ENCODE assay signal across 4 worm cellular contexts in the genomic region with DNA sequence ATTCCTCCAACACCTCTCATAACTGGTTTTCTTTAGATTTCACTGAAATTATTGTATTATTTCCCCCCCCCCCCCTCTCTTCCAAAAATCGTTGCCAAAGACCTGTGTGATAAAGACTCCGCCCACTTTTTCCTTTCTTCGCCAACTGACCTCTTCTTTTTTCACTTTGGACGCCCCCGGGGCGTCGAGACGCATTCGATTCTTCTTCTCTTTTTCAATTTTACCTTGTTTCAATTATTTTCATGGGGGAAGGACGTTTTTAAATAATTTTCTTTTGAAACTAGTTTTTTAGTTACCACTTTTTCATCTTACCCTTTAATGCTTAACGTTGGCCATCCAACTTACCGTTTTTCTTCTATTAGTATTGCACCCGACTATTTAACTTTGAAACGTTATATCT.
TF ChIP-seq lines count a peak whose summit lies in the region.

No protein-coding gene starts in this region.

TF ChIP-seq in whole organism, L1 larva, 84 proteins besides CTCF, POLR2A, EP300 and RAD21:
- TF ChIP-seq mep-1 (tag; optimal IDR thresholded peaks at IDR 0.05; lab: Kevin White, UChicago) = no peak
- TF ChIP-seq nhr-85 (tag; lab: Kevin White, UChicago) = peak; percentile 83
- TF ChIP-seq nhr-28 (tag; optimal IDR thresholded peaks at IDR 0.05; lab: Kevin White, UChicago) = no peak
- no peak for TF ChIP-seq nhr-237 (tag; optimal IDR thresholded peaks at IDR 0.05; lab: Kevin White, UChicago)
- peak in 1 of 6 experiments; percentile 15 for TF ChIP-seq elt-3 (tag; optimal IDR thresholded peaks at IDR 0.05; lab: Kevin White, UChicago)
- TF ChIP-seq blmp-1 (tag; optimal IDR thresholded peaks at IDR 0.05; lab: Kevin White, UChicago) = peak; percentile 91
- no peak for TF ChIP-seq nhr-12 (tag; optimal IDR thresholded peaks at IDR 0.05; lab: Kevin White, UChicago)
- TF ChIP-seq egl-13 (tag; optimal IDR thresholded peaks at IDR 0.05; lab: Kevin White, UChicago) = no peak
- TF ChIP-seq fos-1 (tag; optimal IDR thresholded peaks at IDR 0.05; lab: Kevin White, UChicago) = no peak
- TF ChIP-seq grh-1 (GFP tag; IDR thresholded peaks at IDR 0.05; lab: Robert Waterston, UW) = no peak

TF ChIP-seq in whole organism, L2 larva, 48 proteins besides CTCF, POLR2A, EP300 and RAD21:
- TF ChIP-seq nhr-25 (tag; optimal IDR thresholded peaks at IDR 0.05; lab: Kevin White, UChicago) (peak; percentile 30), ceh-82 (tag; optimal IDR thresholded peaks at IDR 0.05; lab: Kevin White, UChicago) (no peak), nhr-237 (tag; optimal IDR thresholded peaks at IDR 0.05; lab: Kevin White, UChicago) (no peak), ama-1 (optimal IDR thresholded peaks at IDR 0.05; lab: Kevin White, UChicago) (peak; percentile 55), mdl-1 (tag; optimal IDR thresholded peaks at IDR 0.05; lab: Kevin White, UChicago) (no peak), C34F6.9 (tag; optimal IDR thresholded peaks at IDR 0.05; lab: Kevin White, UChicago) (no peak), lsy-2 (tag; optimal IDR thresholded peaks at IDR 0.05; lab: Kevin White, UChicago) (no peak)

TF ChIP-seq in whole organism, L3 larva, 47 proteins besides CTCF, POLR2A, EP300 and RAD21:
- TF ChIP-seq nhr-25 (tag; optimal IDR thresholded peaks at IDR 0.05; lab: Kevin White, UChicago) (peak; percentile 37), ama-1 (optimal IDR thresholded peaks at IDR 0.05; lab: Kevin White, UChicago) (peak; percentile 73), daf-12 (tag; optimal IDR thresholded peaks at IDR 0.05; lab: Kevin White, UChicago) (no peak), skn-1 (tag; optimal IDR thresholded peaks at IDR 0.05; lab: Kevin White, UChicago) (no peak), fkh-10 (GFP tag; optimal IDR thresholded peaks at IDR 0.05; lab: Kevin White, UChicago) (no peak), sea-2 (GFP tag; optimal IDR thresholded peaks at IDR 0.05; lab: Kevin White, UChicago) (no peak), ztf-4 (tag; optimal IDR thresholded peaks at IDR 0.05; lab: Kevin White, UChicago) (no peak)

TF ChIP-seq in whole organism, L4 larva, 104 proteins besides CTCF, POLR2A, EP300 and RAD21:
- TF ChIP-seq nhr-77 (tag; optimal IDR thresholded peaks at IDR 0.05; lab: Kevin White, UChicago) (no peak), nhr-25 (tag; optimal IDR thresholded peaks at IDR 0.05; lab: Kevin White, UChicago; ENCODE audit: borderline replicate concordance, insufficient read depth) (peak; percentile 6), ama-1 (optimal IDR thresholded peaks at IDR 0.05; lab: Kevin White, UChicago) (peak; percentile 52)

Comparison
In these comparisons a context has a peak if more than half of its experiments do, and no peak if none do; other contexts are left out.
1. Of the 29 proteins assayed by ChIP-seq in both whole organism, L4 larva and whole organism, L1 larva: peak only in whole organism, L4 larva: ama-1; only in whole organism, L1 larva: none; in both: none; in neither: 28.